Fruit fly (Drosophila melanogaster): Measurements from ENCODE around the gene Osi15.
A peak's percentile ranks its signal among the peaks of the same experiment; 100 is the strongest.

The Osi15 gene

DNA sequence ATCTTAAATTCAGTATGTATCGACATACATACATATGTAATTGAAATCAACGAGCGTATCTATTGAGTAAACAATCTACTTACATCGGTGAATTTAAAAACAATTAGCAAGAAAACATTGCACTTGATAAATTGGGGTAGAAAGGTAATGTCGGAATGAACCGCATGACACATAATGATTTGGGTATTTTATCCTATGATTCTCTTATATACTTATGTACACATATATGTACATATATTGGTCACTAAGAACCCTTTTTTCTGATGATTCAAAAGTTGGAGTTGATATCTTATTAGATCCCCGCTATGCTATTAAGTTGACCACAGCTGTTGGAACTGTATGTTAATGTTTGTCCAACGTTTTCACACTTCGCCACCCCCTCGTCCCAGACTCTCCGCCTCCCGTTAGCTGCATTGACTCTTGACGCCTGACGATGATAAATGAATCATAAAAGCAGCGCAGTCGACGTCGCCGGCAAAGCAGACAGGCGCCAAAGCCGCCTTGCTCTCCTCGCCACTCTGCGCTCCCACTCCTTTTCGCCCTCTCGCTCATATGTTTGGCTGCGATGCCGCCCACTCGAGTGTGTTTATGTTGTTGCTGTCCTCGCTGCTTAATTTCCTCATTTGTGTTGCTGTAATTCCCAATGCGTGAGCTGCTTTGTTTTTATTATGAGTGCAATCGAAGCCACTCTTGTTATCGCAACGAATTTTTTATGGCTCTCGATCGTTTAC, 51.5 kb downstream of the Osi15 start (continued):
- TF ChIP-seq gem (tag; optimal IDR thresholded peaks at IDR 0.05) (peak; percentile 63), CG2712 (tag; optimal IDR thresholded peaks at IDR 0.05) (peak; percentile 48), CG14014 (GFP tag; IDR thresholded peaks at IDR 0.05) (no peak), ATbp (GFP tag; optimal IDR thresholded peaks at IDR 0.05) (peak; percentile 21), CG12659 (GFP tag; optimal IDR thresholded peaks at IDR 0.05) (no peak), CG1233 (GFP tag; optimal IDR thresholded peaks at IDR 0.05) (peak; percentile 29), CG17361 (GFP tag; IDR thresholded peaks at IDR 0.05) (peak; percentile 49; the same call in 2 of the 3 replicates), Nf-YB (GFP tag; optimal IDR thresholded peaks at IDR 0.05) (peak; percentile 10), kay (GFP tag; optimal IDR thresholded peaks at IDR 0.05) (peak; percentile 2), CG4820 (GFP tag; optimal IDR thresholded peaks at IDR 0.05) (peak; percentile 45), CG1602 (GFP tag; optimal IDR thresholded peaks at IDR 0.05) (peak; percentile 15), CG12071 (GFP tag; optimal IDR thresholded peaks at IDR 0.05) (peak; percentile 8), CG8924 (tag; optimal IDR thresholded peaks at IDR 0.05) (peak; percentile 30), CG8281 (tag; optimal IDR thresholded peaks at IDR 0.05) (peak; percentile 25), row (GFP tag; IDR thresholded peaks at IDR 0.05) (peak; percentile 44), pan (optimal IDR thresholded peaks at IDR 0.05) (no peak), pan (GFP tag; optimal IDR thresholded peaks at IDR 0.05 in 1 of 2, IDR thresholded peaks at IDR 0.05 in 1 of 2) (no peak), ap (GFP tag; IDR thresholded peaks at IDR 0.05) (0 out of 2 replicates have a peak, but pooled peaks have one; percentile 29), phol (tag; optimal IDR thresholded peaks at IDR 0.05) (peak; percentile 65), dm (GFP tag; optimal IDR thresholded peaks at IDR 0.05) (no peak), CG4360 (GFP tag; IDR thresholded peaks at IDR 0.05) (peak; percentile 76), chinmo (GFP tag; IDR thresholded peaks at IDR 0.05; ENCODE audit: partially characterized antibody) (peak; percentile 76; the same call in 1 of the 4 replicates), CG30431 (GFP tag; optimal IDR thresholded peaks at IDR 0.05) (no peak), Bgb (GFP tag; IDR thresholded peaks at IDR 0.05; ENCODE audit: partially characterized antibody) (0 out of 2 replicates have a peak, but pooled peaks have one; percentile 14), fd96Cb (tag; optimal IDR thresholded peaks at IDR 0.05) (peak; percentile 30), Hey (tag; optimal IDR thresholded peaks at IDR 0.05) (no peak), CG17385 (GFP tag; optimal IDR thresholded peaks at IDR 0.05) (peak; percentile 7), z (GFP tag; IDR thresholded peaks at IDR 0.05) (peak; percentile 95), CG1647 (GFP tag; optimal IDR thresholded peaks at IDR 0.05) (peak; percentile 5), Optix (GFP tag; IDR thresholded peaks at IDR 0.05) (no peak), jumu (GFP tag; optimal IDR thresholded peaks at IDR 0.05) (peak; percentile 4), Dll (GFP tag; IDR thresholded peaks at IDR 0.05; ENCODE audit: partially characterized antibody) (no peak), CG14710 (tag; optimal IDR thresholded peaks at IDR 0.05) (peak; percentile 17), org-1 (GFP tag; optimal IDR thresholded peaks at IDR 0.05) (peak; percentile 54), CG9437 (GFP tag; optimal IDR thresholded peaks at IDR 0.05) (peak; percentile 48), CG6654 (GFP tag; optimal IDR thresholded peaks at IDR 0.05) (peak; percentile 41), Oli (tag; optimal IDR thresholded peaks at IDR 0.05) (peak; percentile 69), D (optimal IDR thresholded peaks at IDR 0.05) (no peak), D (GFP tag; optimal IDR thresholded peaks at IDR 0.05) (peak; percentile 58), dmrt11E (tag; optimal IDR thresholded peaks at IDR 0.05) (peak; percentile 12), HLH54F (GFP tag; optimal IDR thresholded peaks at IDR 0.05) (no peak), CG3281 (GFP tag; optimal IDR thresholded peaks at IDR 0.05) (peak; percentile 28), CG10267 (tag; optimal IDR thresholded peaks at IDR 0.05) (peak; percentile 21), vvl (GFP tag; IDR thresholded peaks at IDR 0.05) (0 out of 2 replicates have a peak, but pooled peaks have one; percentile 9), insv (GFP tag; optimal IDR thresholded peaks at IDR 0.05) (no peak), CG12391 (tag; optimal IDR thresholded peaks at IDR 0.05) (peak; percentile 50), sens (GFP tag) (peak; percentile 82), Dp (GFP tag; optimal IDR thresholded peaks at IDR 0.05) (no peak), CG11695 (GFP tag; IDR thresholded peaks at IDR 0.05) (0 out of 3 replicates have a peak, but pooled peaks have one; percentile 19)
